Worm (Caenorhabditis elegans) whole organism, mixed stage, embryonic: Measurements from ENCODE around the gene spc-2.

Experiments used
- nhr-12 ChIP-seq: fragments of 150-350 bp; optimal IDR thresholded peaks from 2 replicates; lab custom pipeline; 2014; ENCODE audit warnings: missing biosample characterization, missing genetic modification characterization
- snpc-4 ChIP-seq: fragments of 150-350 bp; optimal IDR thresholded peaks from 2 replicates; lab custom pipeline; 2014; ENCODE audit warnings: missing biosample characterization, missing genetic modification characterization

ce11 chrIII:8137777-8138176, 43.9 kb upstream of the spc-2 start, which contains the start of gene hsp-12.2:
- TF ChIP-seq nhr-12 (no peak), snpc-4 (tag; lab: Kevin White, UChicago) (no peak)
